Fruit fly (Drosophila melanogaster) whole organism, embryonic: ENCODE results near the gene bbg.

ENCODE experiments used
- Aef1 ChIP-seq: fragments of 200-800 bp; sonication (Bioruptor generic); IDR thresholded peaks from 3 replicates; pipeline ENCODE4 v1.3.6; 2022; ENCODE audit warnings: missing biosample characterization, missing genetic modification characterization
- Antp ChIP-seq: fragments of 200-800 bp; sonication (Bioruptor generic); optimal IDR thresholded peaks from 3 replicates; lab custom pipeline; 2016; ENCODE audit warnings: missing biosample characterization, missing genetic modification characterization
- CG11247 ChIP-seq: fragments of 200-800 bp; sonication (Bioruptor generic); IDR thresholded peaks from 2 replicates; pipeline ENCODE4 v1.3.6; 2022; ENCODE audit warnings: missing biosample characterization, missing genetic modification characterization
- CG11695 ChIP-seq: fragments of 200-800 bp; sonication (Bioruptor generic); IDR thresholded peaks from 3 replicates; pipeline ENCODE4 v1.3.6; 2022; ENCODE audit warnings: missing biosample characterization, missing genetic modification characterization
- CG12219 ChIP-seq: fragments of 200-800 bp; sonication (Bioruptor generic); optimal IDR thresholded peaks from 3 replicates; lab custom pipeline; 2018; ENCODE audit warnings: missing biosample characterization, mild to moderate bottlenecking, missing genetic modification characterization
- CG14667 ChIP-seq: fragments of 200-800 bp; sonication (Bioruptor generic); IDR thresholded peaks from 2 replicates; pipeline ENCODE4 v1.3.6; 2022; ENCODE audit warnings: missing biosample characterization, missing genetic modification characterization
- CG16779 ChIP-seq: fragments of 200-800 bp; sonication (Bioruptor generic); IDR thresholded peaks from 2 replicates; pipeline ENCODE4 v1.3.6; 2022; ENCODE audit warnings: missing biosample characterization, missing genetic modification characterization
- CG2120 ChIP-seq: fragments of 200-800 bp; sonication (Bioruptor generic); optimal IDR thresholded peaks from 3 replicates; lab custom pipeline; 2016; ENCODE audit warnings: missing biosample characterization, missing genetic modification characterization
- CG34376 ChIP-seq: fragments of 200-800 bp; sonication (Bioruptor generic); optimal IDR thresholded peaks from 2 replicates; lab custom pipeline; 2018; ENCODE audit warnings: missing biosample characterization, mild to moderate bottlenecking, missing genetic modification characterization
- CG4282 ChIP-seq: fragments of 200-800 bp; sonication (Bioruptor generic); optimal IDR thresholded peaks from 2 replicates; lab custom pipeline; 2016; ENCODE audit warnings: missing biosample characterization, missing genetic modification characterization
- CG4707 ChIP-seq: fragments of 200-800 bp; sonication (Bioruptor generic); optimal IDR thresholded peaks from 2 replicates; lab custom pipeline; 2018; ENCODE audit warnings: missing biosample characterization, mild to moderate bottlenecking, missing genetic modification characterization, moderate library complexity
- CG4820 ChIP-seq: fragments of 200-800 bp; sonication (Bioruptor generic); optimal IDR thresholded peaks from 3 replicates; lab custom pipeline; 2016; ENCODE audit warnings: missing biosample characterization, missing genetic modification characterization
- CG5180 ChIP-seq: fragments of 200-800 bp; sonication (Bioruptor generic); optimal IDR thresholded peaks from 3 replicates; lab custom pipeline; 2017; ENCODE audit warnings: missing biosample characterization, missing genetic modification characterization, mild to moderate bottlenecking, moderate library complexity, missing genetic modification reagents
- CG5245 ChIP-seq: fragments of 200-800 bp; sonication (Bioruptor generic); optimal IDR thresholded peaks from 3 replicates; lab custom pipeline; 2016; ENCODE audit warnings: missing biosample characterization, missing genetic modification characterization
- Chrac-16 ChIP-seq: fragments of 200-800 bp; sonication (Bioruptor generic); optimal IDR thresholded peaks from 3 replicates; lab custom pipeline; 2016; ENCODE audit warnings: missing biosample characterization, missing genetic modification characterization
- CkIIα-i1 ChIP-seq: fragments of 200-800 bp; sonication (Bioruptor generic); IDR thresholded peaks from 2 replicates; pipeline ENCODE4 v1.3.6; 2022; ENCODE audit warnings: missing biosample characterization, missing genetic modification characterization
- CoRest ChIP-seq: fragments of 200-800 bp; sonication (Bioruptor generic); optimal IDR thresholded peaks from 3 replicates; lab custom pipeline; 2018; ENCODE audit warnings: missing biosample characterization, mild to moderate bottlenecking, missing genetic modification characterization, moderate library complexity
- Dbx ChIP-seq: fragments of 200-800 bp; sonication (Bioruptor generic); IDR thresholded peaks from 3 replicates; pipeline ENCODE4 v1.3.6; 2022; ENCODE audit warnings: missing biosample characterization, missing genetic modification characterization
- Dll ChIP-seq: fragments of 200-800 bp; sonication (Bioruptor generic); IDR thresholded peaks from 4 replicates; pipeline ENCODE4 v1.3.6; 2022; ENCODE audit warnings: missing biosample characterization, missing genetic modification characterization; ENCODE audit not compliant: partially characterized antibody
- Drgx ChIP-seq: fragments of 200-800 bp; sonication (Bioruptor generic); IDR thresholded peaks from 2 replicates; pipeline ENCODE4 v1.3.6; 2022; ENCODE audit warnings: missing biosample characterization, missing genetic modification characterization
- Elba2 ChIP-seq: fragments of 200-800 bp; sonication (Bioruptor generic); optimal IDR thresholded peaks from 3 replicates; lab custom pipeline; 2016; ENCODE audit warnings: missing biosample characterization, missing genetic modification characterization
- Opbp ChIP-seq: fragments of 200-800 bp; sonication (Bioruptor generic); IDR thresholded peaks from 3 replicates; pipeline ENCODE4 v1.3.6; 2022; ENCODE audit warnings: missing biosample characterization, missing genetic modification characterization; ENCODE audit not compliant: partially characterized antibody
- PHDP ChIP-seq: fragments of 200-800 bp; sonication (Bioruptor generic); optimal IDR thresholded peaks from 3 replicates; lab custom pipeline; 2018; ENCODE audit warnings: missing biosample characterization, mild to moderate bottlenecking, missing genetic modification characterization, moderate library complexity
- Sox100B ChIP-seq: fragments of 200-800 bp; sonication (Bioruptor generic); optimal IDR thresholded peaks from 3 replicates; lab custom pipeline; 2018; ENCODE audit warnings: missing biosample characterization, mild to moderate bottlenecking, missing genetic modification characterization
- Stat92E ChIP-seq, 3 experiments: fragments of >200 bp in 2 of 3; fragments of 200-800 bp in 1 of 3; sonication (Bioruptor generic) in 1 of 3; optimal IDR thresholded peaks; 2 replicates each; lab custom pipeline; 2017 to 2019; ENCODE audit warnings: missing biosample characterization in 3 of 3, missing genetic modification characterization in 3 of 3, mild to moderate bottlenecking in 1 of 3, moderate library complexity in 1 of 3
- ab ChIP-seq: fragments of 200-800 bp; sonication (Bioruptor generic); optimal IDR thresholded peaks from 2 replicates; lab custom pipeline; 2016; ENCODE audit warnings: missing biosample characterization, missing genetic modification characterization
- ap ChIP-seq: fragments of 200-800 bp; sonication (Bioruptor generic); IDR thresholded peaks from 2 replicates; pipeline ENCODE4 v1.3.6; 2022; ENCODE audit warnings: missing biosample characterization, missing genetic modification characterization
- bcd ChIP-seq: fragments of 200-800 bp; sonication (Bioruptor generic); optimal IDR thresholded peaks from 2 replicates; lab custom pipeline; 2017; ENCODE audit warnings: missing biosample characterization, mild to moderate bottlenecking, missing genetic modification characterization
- br ChIP-seq: fragments of >200 bp; optimal IDR thresholded peaks from 2 replicates; lab custom pipeline; 2017
- cad ChIP-seq: fragments of >200 bp; optimal IDR thresholded peaks from 2 replicates; lab custom pipeline; 2017; ENCODE audit warnings: missing biosample characterization, missing genetic modification characterization
- cato ChIP-seq: fragments of 200-800 bp; sonication (Bioruptor generic); optimal IDR thresholded peaks from 2 replicates; lab custom pipeline; 2016; ENCODE audit warnings: missing biosample characterization, missing genetic modification characterization, borderline replicate concordance
- crc ChIP-seq: fragments of 200-800 bp; sonication (Bioruptor generic); optimal IDR thresholded peaks from 2 replicates; lab custom pipeline; 2016; ENCODE audit warnings: missing biosample characterization, missing genetic modification characterization
- crp ChIP-seq, 2 experiments: fragments of 200-800 bp; sonication (Bioruptor generic); optimal IDR thresholded peaks; 2 replicates in 1 of 2; 3 replicates in 1 of 2; lab custom pipeline; 2017; ENCODE audit warnings: missing biosample characterization in 2 of 2, missing genetic modification characterization in 2 of 2, mild to moderate bottlenecking in 1 of 2, moderate library complexity in 1 of 2
- da ChIP-seq: fragments of 200-800 bp; sonication (Bioruptor generic); optimal IDR thresholded peaks from 2 replicates; lab custom pipeline; 2016; ENCODE audit warnings: missing biosample characterization, missing genetic modification characterization
- dati ChIP-seq: fragments of 200-800 bp; sonication (Bioruptor generic); IDR thresholded peaks from 2 replicates; pipeline ENCODE4 v1.3.6; 2022; ENCODE audit warnings: missing biosample characterization, missing genetic modification characterization
- gcm ChIP-seq: fragments of 200-800 bp; sonication (Bioruptor generic); optimal IDR thresholded peaks from 2 replicates; lab custom pipeline; 2019; ENCODE audit warnings: missing biosample characterization, mild to moderate bottlenecking, missing genetic modification characterization, moderate library complexity
- h ChIP-seq: fragments of >200 bp; optimal IDR thresholded peaks from 2 replicates; lab custom pipeline; 2017
- hbn ChIP-seq: fragments of 200-800 bp; sonication (Bioruptor generic); IDR thresholded peaks from 2 replicates; pipeline ENCODE4 v1.3.6; 2022; ENCODE audit warnings: missing biosample characterization, missing genetic modification characterization; ENCODE audit not compliant: partially characterized antibody
- her ChIP-seq: fragments of 200-800 bp; sonication (Bioruptor generic); optimal IDR thresholded peaks from 2 replicates; lab custom pipeline; 2016; ENCODE audit warnings: missing biosample characterization, missing genetic modification characterization
- jigr1 ChIP-seq: fragments of 200-800 bp; sonication (Bioruptor generic); IDR thresholded peaks from 3 replicates; pipeline ENCODE4 v1.3.6; 2022; ENCODE audit warnings: missing biosample characterization, missing genetic modification characterization
- luna ChIP-seq: fragments of 200-800 bp; sonication (Bioruptor generic); optimal IDR thresholded peaks from 2 replicates; lab custom pipeline; 2016; ENCODE audit warnings: missing biosample characterization, missing genetic modification characterization
- nerfin-1 ChIP-seq: fragments of 200-800 bp; sonication (Bioruptor generic); optimal IDR thresholded peaks from 3 replicates; lab custom pipeline; 2019; ENCODE audit warnings: missing biosample characterization, mild to moderate bottlenecking, missing genetic modification characterization, moderate library complexity
- odd ChIP-seq: fragments of 200-800 bp; sonication (Bioruptor generic); optimal IDR thresholded peaks from 2 replicates; lab custom pipeline; 2017; ENCODE audit warnings: missing biosample characterization, mild to moderate bottlenecking, missing genetic modification characterization
- phol ChIP-seq: fragments of 200-800 bp; sonication (Bioruptor generic); optimal IDR thresholded peaks from 3 replicates; lab custom pipeline; 2018; ENCODE audit warnings: missing biosample characterization, mild to moderate bottlenecking, missing genetic modification characterization, moderate library complexity
- scrt ChIP-seq: fragments of 200-800 bp; sonication (Bioruptor generic); optimal IDR thresholded peaks from 2 replicates; lab custom pipeline; 2018; ENCODE audit warnings: missing biosample characterization, mild to moderate bottlenecking, missing genetic modification characterization, moderate library complexity
- ssp ChIP-seq: fragments of 200-800 bp; sonication (Bioruptor generic); IDR thresholded peaks from 2 replicates; pipeline ENCODE4 v1.3.6; 2022; ENCODE audit warnings: missing biosample characterization, missing genetic modification characterization
- tin ChIP-seq: fragments of 200-800 bp; sonication (Bioruptor generic); optimal IDR thresholded peaks from 3 replicates; lab custom pipeline; 2016; ENCODE audit warnings: missing biosample characterization, missing genetic modification characterization
- tna ChIP-seq: fragments of 200-800 bp; sonication (Bioruptor generic); IDR thresholded peaks from 2 replicates; pipeline ENCODE4 v1.3.6; 2022; ENCODE audit warnings: missing biosample characterization, missing genetic modification characterization; ENCODE audit not compliant: partially characterized antibody
- trem ChIP-seq: fragments of 200-800 bp; optimal IDR thresholded peaks from 3 replicates; lab custom pipeline; 2019; ENCODE audit warnings: missing biosample characterization, mild to moderate bottlenecking, missing genetic modification characterization, moderate library complexity
- wor ChIP-seq: fragments of 200-800 bp; sonication (Bioruptor generic); IDR thresholded peaks from 2 replicates; pipeline ENCODE4 v1.3.6; 2022; ENCODE audit warnings: missing biosample characterization, missing genetic modification characterization

Gene bbg

DNA sequence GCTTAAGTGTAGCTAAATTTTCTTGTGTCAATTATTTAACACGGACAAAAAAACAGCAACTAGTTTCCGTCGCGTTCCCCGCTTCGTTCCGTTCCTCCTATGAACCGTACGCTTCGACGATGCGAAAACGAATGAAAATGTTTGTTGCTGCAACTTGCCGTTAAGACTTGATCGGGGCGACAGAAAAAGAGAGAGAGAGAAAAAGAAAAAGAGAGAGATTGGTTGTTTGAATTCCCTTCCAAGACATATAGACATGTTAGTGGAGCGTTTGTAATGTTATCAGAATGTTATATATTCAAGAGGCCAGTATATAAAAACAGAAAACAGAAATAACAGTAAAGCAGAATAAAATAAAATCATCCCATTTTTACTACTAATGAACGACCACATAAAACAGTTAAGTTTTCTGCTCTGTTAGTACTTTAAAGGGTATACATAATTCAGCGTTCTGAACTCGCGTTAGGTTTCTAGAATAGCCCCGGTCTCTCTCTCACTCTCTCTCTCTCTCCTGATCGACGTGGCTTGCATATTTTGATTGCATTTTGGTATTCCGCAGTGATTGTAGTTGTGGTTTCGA lies 14.9 kb upstream of the bbg start, which contains the start of gene Gbs-70E (continued):
- TF ChIP-seq Antp (GFP tag; lab: Kevin White, UChicago) (peak; percentile 89), CkIIα-i1 (GFP tag; lab: Robert Waterston, UW) (no peak), CG12219 (GFP tag; lab: Kevin White, UChicago) (peak; percentile 91), CG34376 (GFP tag; lab: Kevin White, UChicago) (peak; percentile 92), Drgx (GFP tag; lab: Robert Waterston, UW) (peak; percentile 92), CG4282 (GFP tag; lab: Kevin White, UChicago) (peak; percentile 48), ssp (GFP tag; lab: Robert Waterston, UW) (peak; percentile 83), CG16779 (GFP tag; lab: Robert Waterston, UW) (0 out of 2 replicates have a peak, but pooled peaks have one; percentile 33), scrt (GFP tag; lab: Kevin White, UChicago) (peak; percentile 86), PHDP (tag; lab: Kevin White, UChicago) (peak; percentile 95), bcd (peak; percentile 84), crp (GFP tag; optimal IDR thresholded peaks at IDR 0.05; lab: Kevin White, UChicago) (peak in 1 of 2 experiments; percentile 45), cato (GFP tag; lab: Kevin White, UChicago) (peak; percentile 85), CG4707 (GFP tag; lab: Kevin White, UChicago) (peak; percentile 27), CG14667 (GFP tag; lab: Robert Waterston, UW) (peak; percentile 84; the same call in 1 of the 2 replicates), CG5245 (peak; percentile 79), ap (GFP tag; lab: Robert Waterston, UW) (peak; percentile 60), hbn (GFP tag; lab: Robert Waterston, UW) (no peak), Elba2 (no peak), Sox100B (peak; percentile 91), CG11247 (GFP tag; lab: Robert Waterston, UW) (peak; percentile 82), Dll (GFP tag; lab: Robert Waterston, UW) (peak; percentile 52; the same call in 1 of the 4 replicates), Dbx (GFP tag; lab: Robert Waterston, UW) (peak; percentile 73), cad (no peak), ab (GFP tag; lab: Kevin White, UChicago) (peak; percentile 45), her (peak; percentile 92), CG2120 (GFP tag; lab: Kevin White, UChicago) (peak; percentile 94), Chrac-16 (GFP tag; lab: Kevin White, UChicago) (peak; percentile 93), trem (peak; percentile 89), CG11695 (peak; percentile 95), h (lab: Kevin White, UChicago) (no peak), br (lab: Kevin White, UChicago) (no peak), dati (peak; percentile 51; the same call in 1 of the 2 replicates), Opbp (GFP tag; lab: Robert Waterston, UW) (no peak), tna (peak; percentile 53; the same call in 1 of the 2 replicates), tin (GFP tag; lab: Kevin White, UChicago) (peak; percentile 86), jigr1 (peak; percentile 84; the same call in 2 of the 3 replicates), Stat92E (GFP tag; optimal IDR thresholded peaks at IDR 0.05; lab: Kevin White, UChicago) (peak in 1 of 3 experiments; percentile 98), da (GFP tag; lab: Kevin White, UChicago) (peak; percentile 85), CG4820 (GFP tag; lab: Kevin White, UChicago) (peak; percentile 85), nerfin-1 (tag; lab: Kevin White, UChicago) (peak; percentile 89), wor (GFP tag; lab: Robert Waterston, UW) (peak; percentile 87), odd (GFP tag; lab: Kevin White, UChicago) (peak; percentile 93), gcm (GFP tag; lab: Kevin White, UChicago) (peak; percentile 94), CoRest (peak; percentile 94), CG5180 (peak; percentile 82), luna (GFP tag; lab: Kevin White, UChicago) (peak; percentile 81), crc (GFP tag; lab: Kevin White, UChicago) (peak; percentile 88), Aef1 (GFP tag; lab: Robert Waterston, UW) (peak; percentile 80), phol (tag; lab: Kevin White, UChicago) (peak; percentile 91)
